Fruit fly (Drosophila melanogaster) Kc167 (cell line): ENCODE results near the gene Nplp2.

ENCODE experiments used
- Sin3A ChIP-seq: fragments of >200 bp; optimal IDR thresholded peaks from 2 replicates; lab custom pipeline; 2018; ENCODE audit warnings: missing external identifiers
- h ChIP-seq: fragments of >200 bp; optimal IDR thresholded peaks from 3 replicates; lab custom pipeline; 2018; ENCODE audit warnings: missing external identifiers
- insv ChIP-seq: fragments of >200 bp; optimal IDR thresholded peaks from 3 replicates; lab custom pipeline; 2018; ENCODE audit warnings: missing external identifiers
- ttk ChIP-seq: sonication (Bioruptor generic); optimal IDR thresholded peaks from 2 replicates; lab custom pipeline; 2017; ENCODE audit warnings: missing external identifiers

dm6 chr3L:13387608-13388007 lies 31.4 kb downstream of the Nplp2 start, which contains the start of gene CG10171:
- TF ChIP-seq insv (no peak), ttk (lab: Kevin White, UChicago) (no peak), h (no peak), Sin3A (no peak)
